Worm (Caenorhabditis elegans) whole organism, young adult: ENCODE results near the gene ZC412.5.

Experiments
- B0336.3 ChIP-seq: fragments of 200-800 bp; sonication (Bioruptor generic); IDR thresholded peaks from 2 replicates; pipeline ENCODE4 v1.3.6; 2022; ENCODE audit warnings: missing genetic modification characterization, missing compliant biosample characterization
- C06A6.2 ChIP-seq: fragments of 200-800 bp; sonication (Bioruptor generic); conservative IDR thresholded peaks from 2 replicates; pipeline ENCODE4 v1.3.6; 2022; ENCODE audit warnings: missing genetic modification characterization, missing compliant biosample characterization
- F33H1.4 ChIP-seq: fragments of 200-800 bp; sonication (Bioruptor generic); IDR thresholded peaks from 2 replicates; pipeline ENCODE4 v1.3.6; 2022; ENCODE audit warnings: missing genetic modification reagents, missing genetic modification characterization, missing compliant biosample characterization
- F37B4.10 ChIP-seq: fragments of 200-800 bp; sonication (Bioruptor generic); IDR thresholded peaks from 2 replicates; pipeline ENCODE4 v1.3.6; 2022; ENCODE audit warnings: missing genetic modification characterization, missing compliant biosample characterization
- Y56A3A.18 ChIP-seq: fragments of 200-800 bp; sonication (Bioruptor generic); IDR thresholded peaks from 2 replicates; pipeline ENCODE4 v1.3.6; 2022; ENCODE audit warnings: missing genetic modification reagents, missing genetic modification characterization, missing compliant biosample characterization
- akir-1 ChIP-seq: fragments of 200-800 bp; sonication (Bioruptor generic); optimal IDR thresholded peaks from 2 replicates; lab custom pipeline; 2018; ENCODE audit warnings: mild to moderate bottlenecking, missing genetic modification characterization, moderate library complexity, missing compliant biosample characterization
- attf-5 ChIP-seq: fragments of 200-800 bp; sonication (Bioruptor generic); optimal IDR thresholded peaks from 2 replicates; lab custom pipeline; 2018; ENCODE audit warnings: mild to moderate bottlenecking, missing genetic modification characterization, missing compliant biosample characterization
- attf-6 ChIP-seq: fragments of 200-800 bp; sonication (Bioruptor generic); IDR thresholded peaks from 2 replicates; pipeline ENCODE4 v1.3.6; 2022; ENCODE audit warnings: missing genetic modification reagents, missing genetic modification characterization, missing compliant biosample characterization
- chd-7 ChIP-seq: sonication (generic microtip); optimal IDR thresholded peaks from 2 replicates; lab custom pipeline; 2016; ENCODE audit warnings: mild to moderate bottlenecking, missing genetic modification characterization, moderate library complexity, missing compliant biosample characterization
- dox-1 ChIP-seq: fragments of 200-800 bp; sonication (Bioruptor generic); IDR thresholded peaks from 2 replicates; pipeline ENCODE4 v1.3.6; 2022; ENCODE audit warnings: missing genetic modification reagents, missing genetic modification characterization, missing compliant biosample characterization
- dpl-1 ChIP-seq: fragments of 150-350 bp; optimal IDR thresholded peaks from 2 replicates; lab custom pipeline; 2014; ENCODE audit warnings: missing biosample characterization, missing genetic modification reagents, missing genetic modification characterization
- egl-44 ChIP-seq: fragments of 200-800 bp; sonication (Bioruptor generic); IDR thresholded peaks from 2 replicates; pipeline ENCODE4 v1.3.6; 2022; ENCODE audit warnings: missing genetic modification reagents, missing genetic modification characterization, missing compliant biosample characterization
- ets-4 ChIP-seq: fragments of 200-800 bp; sonication (Bioruptor generic); optimal IDR thresholded peaks from 2 replicates; lab custom pipeline; 2018; ENCODE audit warnings: mild to moderate bottlenecking, missing genetic modification characterization, missing compliant biosample characterization
- hmg-1.2 ChIP-seq: fragments of 200-800 bp; sonication (Bioruptor generic); IDR thresholded peaks from 2 replicates; pipeline ENCODE4 v1.3.6; 2022; ENCODE audit warnings: missing genetic modification reagents, missing genetic modification characterization, missing compliant biosample characterization
- let-607 ChIP-seq, 2 experiments: fragments of 200-800 bp in 1 of 2; sonication (Bioruptor generic) in 1 of 2; sonication (generic microtip) in 1 of 2; optimal IDR thresholded peaks; 2 replicates each; lab custom pipeline; 2016 to 2018; ENCODE audit warnings: mild to moderate bottlenecking in 2 of 2, missing compliant biosample characterization in 2 of 2, missing genetic modification characterization in 2 of 2, moderate library complexity in 2 of 2, missing genotype in 1 of 2
- lin-54 ChIP-seq: fragments of 200-800 bp; sonication (Bioruptor generic); optimal IDR thresholded peaks from 2 replicates; lab custom pipeline; 2018; ENCODE audit warnings: mild to moderate bottlenecking, missing genetic modification characterization, missing compliant biosample characterization
- mxl-1 ChIP-seq: sonication (generic microtip); optimal IDR thresholded peaks from 2 replicates; lab custom pipeline; 2016; ENCODE audit warnings: missing genetic modification characterization, missing compliant biosample characterization
- nfya-2 ChIP-seq: fragments of 200-800 bp; sonication (Bioruptor generic); IDR thresholded peaks from 2 replicates; pipeline ENCODE4 v1.3.6; 2022; ENCODE audit warnings: missing genetic modification reagents, missing genetic modification characterization, missing compliant biosample characterization
- nhr-179 ChIP-seq: sonication (generic microtip); optimal IDR thresholded peaks from 2 replicates; lab custom pipeline; 2016; ENCODE audit warnings: mild to moderate bottlenecking, missing genetic modification characterization, missing compliant biosample characterization
- nhr-80 ChIP-seq: sonication (generic microtip); optimal IDR thresholded peaks from 2 replicates; lab custom pipeline; 2016; ENCODE audit warnings: missing genetic modification characterization, missing compliant biosample characterization
- pbrm-1 ChIP-seq: fragments of 200-800 bp; sonication (Bioruptor generic); IDR thresholded peaks from 2 replicates; pipeline ENCODE4 v1.3.6; 2022; ENCODE audit warnings: missing genetic modification reagents, missing genetic modification characterization, missing compliant biosample characterization
- rcor-1 ChIP-seq: fragments of 200-800 bp; sonication (Bioruptor generic); IDR thresholded peaks from 2 replicates; pipeline ENCODE4 v1.3.6; 2022; ENCODE audit warnings: missing genetic modification reagents, missing genetic modification characterization, missing compliant biosample characterization
- rpc-1 ChIP-seq, 2 experiments: fragments of 150-350 bp in 1 of 2; sonication (generic microtip) in 1 of 2; optimal IDR thresholded peaks; 2 replicates each; lab custom pipeline; 2014 to 2018; ENCODE audit warnings: missing biosample characterization in 1 of 2, missing genetic modification characterization in 1 of 2, missing genetic modification reagents in 1 of 2, missing genotype in 1 of 2
- sdz-38 ChIP-seq: sonication (generic microtip); optimal IDR thresholded peaks from 2 replicates; lab custom pipeline; 2016; ENCODE audit warnings: missing genotype, missing genetic modification characterization, missing compliant biosample characterization
- snpc-3.4 ChIP-seq: sonication (generic microtip); optimal IDR thresholded peaks from 2 replicates; lab custom pipeline; 2017; ENCODE audit warnings: missing genetic modification characterization, mild to moderate bottlenecking, missing compliant biosample characterization, antibody characterized with exemption, moderate library complexity, missing genotype, missing genetic modification reagents
- snpc-4 ChIP-seq, 5 experiments: fragments of 150-350 bp in 1 of 5; sonication (generic microtip) in 4 of 5; optimal IDR thresholded peaks; 2 replicates each; lab custom pipeline; 2014 to 2018; ENCODE audit warnings: missing genetic modification characterization in 5 of 5, missing biosample characterization in 3 of 5, antibody characterized with exemption in 2 of 5, mild to moderate bottlenecking in 2 of 5, missing compliant biosample characterization in 2 of 5, missing genotype in 2 of 5, moderate library complexity in 2 of 5, missing genetic modification reagents in 1 of 5
- tbp1 ChIP-seq: fragments of 200-800 bp; sonication (Bioruptor generic); optimal IDR thresholded peaks from 2 replicates; lab custom pipeline; 2018; ENCODE audit warnings: mild to moderate bottlenecking, missing genetic modification characterization, missing compliant biosample characterization
- tlf-1 ChIP-seq: fragments of 200-800 bp; sonication (Bioruptor generic); optimal IDR thresholded peaks from 2 replicates; lab custom pipeline; 2018; ENCODE audit warnings: mild to moderate bottlenecking, missing genetic modification characterization, missing compliant biosample characterization
- unc-130 ChIP-seq: sonication (generic microtip); optimal IDR thresholded peaks from 2 replicates; lab custom pipeline; 2016; ENCODE audit warnings: missing genetic modification reagents, missing genetic modification characterization, missing compliant biosample characterization
- zfh-2 ChIP-seq: fragments of 200-800 bp; sonication (Bioruptor generic); conservative IDR thresholded peaks from 2 replicates; pipeline ENCODE4 v1.3.6; 2022; ENCODE audit warnings: missing genetic modification reagents, missing genetic modification characterization, missing compliant biosample characterization
- ztf-18 ChIP-seq: sonication (generic microtip); optimal IDR thresholded peaks from 2 replicates; lab custom pipeline; 2016; ENCODE audit warnings: missing genotype, mild to moderate bottlenecking, missing genetic modification characterization, missing compliant biosample characterization
- ztf-22 ChIP-seq: fragments of 200-800 bp; sonication (Bioruptor generic); optimal IDR thresholded peaks from 2 replicates; lab custom pipeline; 2018; ENCODE audit warnings: mild to moderate bottlenecking, missing genetic modification characterization, moderate library complexity, missing compliant biosample characterization
- ztf-26 ChIP-seq: sonication (generic microtip); optimal IDR thresholded peaks from 2 replicates; lab custom pipeline; 2017; ENCODE audit warnings: missing genetic modification characterization, missing compliant biosample characterization
- ztf-3 ChIP-seq: fragments of 200-800 bp; sonication (Bioruptor generic); optimal IDR thresholded peaks from 2 replicates; lab custom pipeline; 2018; ENCODE audit warnings: mild to moderate bottlenecking, missing genetic modification characterization, missing compliant biosample characterization
- ztf-6 ChIP-seq: fragments of 200-800 bp; sonication (Bioruptor generic); IDR thresholded peaks from 2 replicates; pipeline ENCODE4 v1.3.6; 2022; ENCODE audit warnings: missing genetic modification reagents, missing genetic modification characterization, missing compliant biosample characterization

Gene ZC412.5

DNA sequence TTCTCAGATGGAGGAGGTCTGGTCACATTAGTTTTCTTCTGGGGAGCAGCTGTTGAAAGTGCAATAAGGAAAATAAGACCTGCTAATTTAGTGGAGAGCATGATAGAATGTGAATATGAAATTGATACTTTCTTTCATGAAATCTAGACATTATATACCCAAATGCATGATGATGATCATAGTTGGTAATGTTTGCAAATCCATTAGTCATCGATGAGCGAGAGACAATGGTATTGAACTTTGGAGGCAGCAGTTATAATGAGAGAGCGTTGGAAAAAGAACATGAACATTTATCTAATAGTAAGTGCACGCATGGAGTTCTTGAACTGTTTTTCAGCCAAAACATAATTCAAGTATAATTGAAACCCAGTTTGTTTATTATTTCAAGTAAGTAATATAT, 22.5 kb upstream of the ZC412.5 start, which contains the start of gene H12D21.6:
TSS of gene H12D21.6 (minus strand) at position 101 of the 400 bp plus-strand sequence.
- no peak for TF ChIP-seq nhr-179
- TF ChIP-seq unc-130 (GFP tag; lab: Kevin White, UChicago), result no peak
- TF ChIP-seq dox-1, result no peak
- TF ChIP-seq mxl-1 (tag; lab: Kevin White, UChicago), result no peak
- no peak for TF ChIP-seq ztf-18 (tag; lab: Kevin White, UChicago)
- no peak for TF ChIP-seq let-607 (tag; optimal IDR thresholded peaks at IDR 0.05; lab: Kevin White, UChicago)
- TF ChIP-seq rcor-1 (GFP tag; lab: Robert Waterston, UW), result no peak
- TF ChIP-seq egl-44 (GFP tag; lab: Robert Waterston, UW), result no peak
- TF ChIP-seq rpc-1 (optimal IDR thresholded peaks at IDR 0.05; lab: Kevin White, UChicago), result no peak
- no peak for TF ChIP-seq rpc-1 (tag; optimal IDR thresholded peaks at IDR 0.05; lab: Kevin White, UChicago)
- no peak for TF ChIP-seq ztf-22 (GFP tag; lab: Kevin White, UChicago)
- TF ChIP-seq chd-7 (tag; lab: Kevin White, UChicago), result no peak
- TF ChIP-seq akir-1, result no peak
- no peak for TF ChIP-seq F33H1.4
- no peak for TF ChIP-seq snpc-3.4 (tag; lab: Kevin White, UChicago)
- TF ChIP-seq dpl-1 (GFP tag; lab: Kevin White, UChicago), result no peak
- TF ChIP-seq attf-6 (GFP tag; lab: Robert Waterston, UW), result no peak

DNA sequence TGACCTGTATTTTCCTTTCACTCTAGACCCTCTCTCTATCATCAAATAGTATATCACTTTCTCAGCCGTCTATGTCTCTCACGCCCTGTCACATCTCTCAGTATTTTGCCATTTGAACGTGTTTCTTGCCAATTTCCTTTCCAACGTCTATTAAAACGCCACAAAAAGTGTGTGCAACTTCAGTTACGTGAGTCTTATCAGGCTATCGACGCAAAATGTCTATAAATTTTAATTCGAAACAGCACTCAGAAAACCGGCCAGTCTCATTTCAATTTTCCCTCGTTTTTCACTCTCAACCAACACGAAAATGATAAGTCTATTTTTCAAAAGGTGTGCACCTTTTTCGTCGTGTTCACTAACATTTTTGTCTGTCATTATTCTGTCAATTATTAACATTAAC, 20.3 kb upstream of the ZC412.5 start, which contains the start of gene mpst-3:
TSS of gene mpst-3 (plus strand) at position 91 of the 400 bp plus-strand sequence.
- TF ChIP-seq B0336.3 (GFP tag; lab: Robert Waterston, UW) (0 out of 2 replicates have a peak, but pooled peaks have one; percentile 33), unc-130 (GFP tag; lab: Kevin White, UChicago) (no peak), tbp1 (peak; percentile 17), snpc-4 (GFP tag; optimal IDR thresholded peaks at IDR 0.05; lab: Kevin White, UChicago) (no peak), snpc-4 (tag; optimal IDR thresholded peaks at IDR 0.05; lab: Kevin White, UChicago) (peak in 2 of 4 experiments; percentile 18 to 26), dox-1 (peak; percentile 75), Y56A3A.18 (GFP tag; lab: Robert Waterston, UW) (no peak), let-607 (tag; optimal IDR thresholded peaks at IDR 0.05; lab: Kevin White, UChicago) (peak; percentile 57 to 89), zfh-2 (GFP tag; lab: Robert Waterston, UW) (no peak), sdz-38 (tag; lab: Kevin White, UChicago) (no peak), hmg-1.2 (GFP tag; lab: Robert Waterston, UW) (peak; percentile 61; the same call in 1 of the 2 replicates), lin-54 (GFP tag; lab: Kevin White, UChicago) (peak; percentile 17), ztf-6 (no peak), F37B4.10 (GFP tag; lab: Robert Waterston, UW) (no peak), rcor-1 (GFP tag; lab: Robert Waterston, UW) (no peak), C06A6.2 (GFP tag; lab: Robert Waterston, UW) (no peak), pbrm-1 (no peak), nfya-2 (GFP tag; lab: Robert Waterston, UW) (no peak), nhr-80 (peak; percentile 96), attf-5 (GFP tag; lab: Kevin White, UChicago) (peak; percentile 30), ets-4 (GFP tag; lab: Kevin White, UChicago) (peak; percentile 45), ztf-26 (tag; lab: Kevin White, UChicago) (no peak), tlf-1 (GFP tag; lab: Kevin White, UChicago) (no peak), ztf-3 (GFP tag; lab: Kevin White, UChicago) (no peak)
